Worm (Caenorhabditis elegans) whole organism, L2 larva: Measurements from ENCODE around the gene snpc-1.3.

Source experiments
- F13H6.1 ChIP-seq: sonication (generic microtip); optimal IDR thresholded peaks from 2 replicates; lab custom pipeline; 2016; ENCODE audit warnings: missing genetic modification characterization, missing compliant biosample characterization
- R02D3.7 ChIP-seq: fragments of 150-350 bp; optimal IDR thresholded peaks from 2 replicates; lab custom pipeline; 2014; ENCODE audit warnings: missing biosample characterization, missing genetic modification characterization
- Y55F3AM.14 ChIP-seq: fragments of 200-800 bp; sonication (Bioruptor generic); optimal IDR thresholded peaks from 2 replicates; lab custom pipeline; 2018; ENCODE audit warnings: mild to moderate bottlenecking, missing genetic modification characterization, missing compliant biosample characterization
- ZK546.5 ChIP-seq: sonication (generic microtip); optimal IDR thresholded peaks from 2 replicates; lab custom pipeline; 2017; ENCODE audit warnings: missing biosample characterization, missing genetic modification characterization
- alr-1 ChIP-seq: fragments of 150-350 bp; optimal IDR thresholded peaks from 2 replicates; lab custom pipeline; 2014; ENCODE audit warnings: missing biosample characterization, missing genetic modification characterization
- aly-2 ChIP-seq: fragments of 150-350 bp; optimal IDR thresholded peaks from 2 replicates; lab custom pipeline; 2014; ENCODE audit warnings: missing biosample characterization, missing genetic modification characterization
- ama-1 ChIP-seq: fragments of 150-350 bp; optimal IDR thresholded peaks from 2 replicates; lab custom pipeline; 2018; ENCODE audit warnings: inconsistent platforms
- ceh-16 ChIP-seq: fragments of 150-350 bp; optimal IDR thresholded peaks from 2 replicates; lab custom pipeline; 2014; ENCODE audit warnings: missing biosample characterization, missing genetic modification characterization
- crh-2 ChIP-seq: sonication (generic microtip); optimal IDR thresholded peaks from 2 replicates; lab custom pipeline; 2017; ENCODE audit warnings: missing biosample characterization, missing genetic modification characterization
- dmd-4 ChIP-seq: sonication (generic microtip); optimal IDR thresholded peaks from 2 replicates; lab custom pipeline; 2017; ENCODE audit warnings: missing biosample characterization, missing genetic modification characterization
- egl-27 ChIP-seq: sonication (generic microtip); optimal IDR thresholded peaks from 3 replicates; lab custom pipeline; 2017; ENCODE audit warnings: missing biosample characterization, missing genetic modification reagents, missing genetic modification characterization
- elt-1 ChIP-seq: fragments of 150-350 bp; optimal IDR thresholded peaks from 2 replicates; lab custom pipeline; 2014; ENCODE audit warnings: missing biosample characterization, missing genetic modification characterization
- elt-3 ChIP-seq: sonication (generic microtip); optimal IDR thresholded peaks from 2 replicates; lab custom pipeline; 2017; ENCODE audit warnings: missing biosample characterization, missing genetic modification characterization
- fos-1 ChIP-seq: fragments of 150-350 bp; optimal IDR thresholded peaks from 2 replicates; lab custom pipeline; 2014; ENCODE audit warnings: missing biosample characterization, missing genetic modification characterization
- gmeb-1 ChIP-seq: fragments of 150-350 bp; optimal IDR thresholded peaks from 2 replicates; lab custom pipeline; 2014; ENCODE audit warnings: missing biosample characterization, missing genetic modification characterization
- lin-11 ChIP-seq: fragments of 150-350 bp; sonication (generic microtip); optimal IDR thresholded peaks from 2 replicates; lab custom pipeline; 2014; ENCODE audit warnings: missing biosample characterization, missing genetic modification characterization, inconsistent platforms, mixed read lengths
- lin-13 ChIP-seq: fragments of 150-350 bp; optimal IDR thresholded peaks from 2 replicates; lab custom pipeline; 2014; ENCODE audit warnings: missing biosample characterization, missing genetic modification reagents, missing genetic modification characterization
- lsy-2 ChIP-seq, 2 experiments: fragments of 150-350 bp in 1 of 2; sonication (generic microtip) in 1 of 2; optimal IDR thresholded peaks; 2 replicates each; lab custom pipeline; 2014 to 2017; ENCODE audit warnings: missing biosample characterization in 2 of 2, missing genetic modification characterization in 2 of 2
- mbf-1 ChIP-seq: sonication (generic microtip); optimal IDR thresholded peaks from 2 replicates; lab custom pipeline; 2017; ENCODE audit warnings: missing biosample characterization, missing genetic modification characterization
- nhr-10 ChIP-seq: sonication (generic microtip); optimal IDR thresholded peaks from 2 replicates; lab custom pipeline; 2017; ENCODE audit warnings: missing biosample characterization, missing genetic modification characterization
- nhr-11 ChIP-seq: fragments of 150-350 bp; optimal IDR thresholded peaks from 2 replicates; lab custom pipeline; 2014; ENCODE audit warnings: missing biosample characterization, missing genetic modification characterization
- nhr-129 ChIP-seq: fragments of 150-350 bp; optimal IDR thresholded peaks from 2 replicates; lab custom pipeline; 2014; ENCODE audit warnings: missing biosample characterization, missing genetic modification characterization
- nhr-21 ChIP-seq: fragments of 150-350 bp; optimal IDR thresholded peaks from 2 replicates; lab custom pipeline; 2014; ENCODE audit warnings: missing biosample characterization, missing genetic modification characterization
- nhr-23 ChIP-seq: fragments of 150-350 bp; optimal IDR thresholded peaks from 2 replicates; lab custom pipeline; 2014; ENCODE audit warnings: missing biosample characterization, missing genetic modification reagents, missing genetic modification characterization
- nhr-237 ChIP-seq: fragments of 150-350 bp; optimal IDR thresholded peaks from 2 replicates; lab custom pipeline; 2014; ENCODE audit warnings: missing biosample characterization, missing genetic modification characterization
- nhr-25 ChIP-seq: fragments of 150-350 bp; sonication (generic microtip); optimal IDR thresholded peaks from 3 replicates; lab custom pipeline; 2014; ENCODE audit warnings: missing biosample characterization, missing genetic modification characterization
- nhr-77 ChIP-seq: fragments of 150-350 bp; optimal IDR thresholded peaks from 2 replicates; lab custom pipeline; 2014; ENCODE audit warnings: missing biosample characterization, missing genetic modification characterization
- peb-1 ChIP-seq: fragments of 150-350 bp; optimal IDR thresholded peaks from 2 replicates; lab custom pipeline; 2014; ENCODE audit warnings: missing biosample characterization, missing genetic modification characterization
- sem-4 ChIP-seq: fragments of 150-350 bp; optimal IDR thresholded peaks from 2 replicates; lab custom pipeline; 2014; ENCODE audit warnings: missing biosample characterization, missing genetic modification reagents, missing genetic modification characterization
- skn-1 ChIP-seq: sonication (generic microtip); optimal IDR thresholded peaks from 2 replicates; lab custom pipeline; 2017; ENCODE audit warnings: missing biosample characterization, missing genetic modification characterization
- sma-3 ChIP-seq: sonication (generic microtip); optimal IDR thresholded peaks from 2 replicates; lab custom pipeline; 2016; ENCODE audit warnings: missing genetic modification reagents, missing genetic modification characterization, missing compliant biosample characterization
- sma-9 ChIP-seq, 2 experiments: fragments of 150-350 bp in 1 of 2; sonication (generic microtip) in 1 of 2; optimal IDR thresholded peaks; 2 replicates each; lab custom pipeline; 2014 to 2016; ENCODE audit warnings: missing genetic modification characterization in 2 of 2, mild to moderate bottlenecking in 1 of 2, missing biosample characterization in 1 of 2, missing compliant biosample characterization in 1 of 2, missing genetic modification reagents in 1 of 2, moderate library complexity in 1 of 2
- snpc-4 ChIP-seq: fragments of 150-350 bp; optimal IDR thresholded peaks from 2 replicates; lab custom pipeline; 2014; ENCODE audit warnings: missing biosample characterization, missing genetic modification characterization
- unc-39 ChIP-seq: fragments of 150-350 bp; optimal IDR thresholded peaks from 2 replicates; lab custom pipeline; 2014; ENCODE audit warnings: missing biosample characterization, missing genetic modification characterization
- unc-55 ChIP-seq: fragments of 150-350 bp; sonication (generic microtip); optimal IDR thresholded peaks from 3 replicates; lab custom pipeline; 2014; ENCODE audit warnings: missing biosample characterization, missing genetic modification reagents, missing genetic modification characterization
- unc-62 ChIP-seq: fragments of 150-350 bp; optimal IDR thresholded peaks from 2 replicates; lab custom pipeline; 2014; ENCODE audit warnings: missing biosample characterization, missing genetic modification reagents, missing genetic modification characterization
- ztf-1 ChIP-seq: fragments of 200-800 bp; sonication (Bioruptor generic); conservative IDR thresholded peaks from 2 replicates; pipeline ENCODE4 v1.3.6; 2022; ENCODE audit warnings: missing genetic modification characterization, missing compliant biosample characterization
- ztf-11 ChIP-seq: sonication (generic microtip); optimal IDR thresholded peaks from 2 replicates; lab custom pipeline; 2017; ENCODE audit warnings: missing biosample characterization, missing genetic modification characterization
- ztf-4 ChIP-seq: fragments of 150-350 bp; optimal IDR thresholded peaks from 2 replicates; lab custom pipeline; 2014; ENCODE audit warnings: missing biosample characterization, missing genetic modification characterization

Gene snpc-1.3

ce11 chrV:5405053-5405452 lies 33.9 kb downstream of the snpc-1.3 start, which contains the start of gene dmsr-7:
Gene dmsr-7 (plus strand): TSS chrV:5405353.
- no peak for TF ChIP-seq peb-1 (tag; lab: Kevin White, UChicago)
- no peak for TF ChIP-seq aly-2 (tag; lab: Kevin White, UChicago)
- TF ChIP-seq egl-27, result no peak
- TF ChIP-seq nhr-11, result no peak
- no peak for TF ChIP-seq fos-1 (tag; lab: Kevin White, UChicago)
- TF ChIP-seq alr-1 (tag; lab: Kevin White, UChicago), result no peak
- TF ChIP-seq sma-3 (GFP tag; lab: Kevin White, UChicago), result no peak
- no peak for TF ChIP-seq nhr-237 (tag; lab: Kevin White, UChicago)
- no peak for TF ChIP-seq ZK546.5
- no peak for TF ChIP-seq nhr-23
- TF ChIP-seq R02D3.7, result no peak
- TF ChIP-seq skn-1 (tag; lab: Kevin White, UChicago), result no peak
- TF ChIP-seq ztf-11 (tag; lab: Kevin White, UChicago), result no peak
- TF ChIP-seq elt-1 (tag; lab: Kevin White, UChicago), result no peak
- TF ChIP-seq nhr-129 (tag; lab: Kevin White, UChicago), result no peak
- no peak for TF ChIP-seq ztf-1 (GFP tag; lab: Robert Waterston, UW)
- TF ChIP-seq elt-3 (tag; lab: Kevin White, UChicago), result no peak
- no peak for TF ChIP-seq dmd-4 (tag; lab: Kevin White, UChicago)
- TF ChIP-seq nhr-77, result no peak
- TF ChIP-seq lin-13, result no peak

DNA sequence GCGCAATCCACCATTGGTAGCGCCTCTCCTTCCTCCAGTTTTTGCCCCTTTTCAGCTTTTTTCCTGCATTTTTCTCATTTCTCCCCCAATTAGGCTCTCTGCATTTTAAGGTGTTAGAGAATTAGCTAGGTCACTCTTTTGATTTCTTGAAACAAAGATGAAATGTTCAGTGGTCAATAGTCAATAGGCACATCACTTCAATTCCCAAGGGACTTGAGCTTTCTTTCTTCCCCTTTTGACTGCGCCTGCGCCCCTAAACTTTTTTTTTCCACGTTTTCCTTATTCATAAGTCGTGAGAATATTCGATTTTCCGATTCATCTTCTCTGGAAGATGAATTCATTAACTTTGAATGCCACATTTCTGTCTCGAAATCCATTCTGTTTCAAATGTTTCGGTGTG lies 35.0 kb downstream of the snpc-1.3 start:
- no peak for TF ChIP-seq aly-2 (tag; lab: Kevin White, UChicago)
- no peak for TF ChIP-seq ztf-4
- peak; percentile 77 for TF ChIP-seq Y55F3AM.14 (GFP tag; lab: Kevin White, UChicago)

DNA sequence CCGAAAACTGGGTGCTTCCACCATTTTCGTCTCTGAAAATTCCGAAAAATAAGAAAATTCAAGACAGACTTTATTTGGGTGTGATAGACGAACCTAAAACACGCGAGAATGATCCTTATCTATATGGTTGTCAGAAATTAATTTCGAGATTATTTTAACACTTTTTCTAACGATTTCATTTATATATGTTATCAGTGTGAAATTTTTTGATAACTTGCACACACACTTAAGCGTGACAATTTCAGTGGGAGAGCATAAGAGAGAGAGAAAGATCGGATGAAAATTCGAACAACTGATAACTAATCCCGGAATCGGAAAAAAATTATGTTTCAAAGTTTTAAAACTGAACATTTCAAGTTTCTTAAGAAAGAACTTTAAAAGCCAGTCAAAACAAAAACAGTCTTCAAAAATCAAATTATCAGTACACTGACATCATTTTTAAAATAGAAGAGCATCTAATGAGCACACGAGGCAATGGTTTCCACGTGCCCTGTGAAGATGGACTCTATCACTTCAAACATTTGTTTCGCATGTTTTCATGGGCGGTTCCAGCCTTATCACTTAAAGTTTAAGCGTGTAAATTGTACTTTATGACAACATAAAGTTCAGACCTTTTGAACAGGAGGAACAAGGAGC lies 45.9 kb downstream of the snpc-1.3 start, which contains the start of gene C35A11.4:
Gene C35A11.4 (minus strand): TSS at position 156 of the 636 bp plus-strand sequence.
- TF ChIP-seq elt-3 (tag; lab: Kevin White, UChicago) (no peak), lsy-2 (tag; optimal IDR thresholded peaks at IDR 0.05; lab: Kevin White, UChicago) (no peak), nhr-23 (no peak), nhr-10 (tag; lab: Kevin White, UChicago) (no peak), ceh-16 (tag; lab: Kevin White, UChicago) (no peak), sem-4 (tag; lab: Kevin White, UChicago) (no peak), sma-9 (GFP tag; optimal IDR thresholded peaks at IDR 0.05; lab: Kevin White, UChicago) (peak; percentile 21), sma-9 (tag; optimal IDR thresholded peaks at IDR 0.05; lab: Kevin White, UChicago) (no peak), Y55F3AM.14 (GFP tag; lab: Kevin White, UChicago) (no peak), gmeb-1 (tag; lab: Kevin White, UChicago) (no peak), ztf-4 (no peak), F13H6.1 (peak; percentile 7), ama-1 (lab: Kevin White, UChicago) (no peak), lin-13 (no peak), peb-1 (tag; lab: Kevin White, UChicago) (no peak), egl-27 (peak; percentile 44), crh-2 (tag; lab: Kevin White, UChicago) (no peak), ztf-1 (GFP tag; lab: Robert Waterston, UW) (no peak), fos-1 (tag; lab: Kevin White, UChicago) (peak; percentile 72), ZK546.5 (no peak), nhr-237 (tag; lab: Kevin White, UChicago) (no peak), unc-39 (tag; lab: Kevin White, UChicago) (no peak), nhr-25 (tag; lab: Kevin White, UChicago) (no peak), nhr-21 (tag; lab: Kevin White, UChicago) (no peak), sma-3 (GFP tag; lab: Kevin White, UChicago) (no peak), snpc-4 (tag; lab: Kevin White, UChicago) (no peak), nhr-11 (no peak), unc-55 (GFP tag; lab: Kevin White, UChicago) (no peak), lin-11 (tag; lab: Kevin White, UChicago) (no peak), mbf-1 (tag; lab: Kevin White, UChicago) (no peak), alr-1 (tag; lab: Kevin White, UChicago) (no peak), R02D3.7 (no peak), unc-62 (GFP tag; lab: Kevin White, UChicago) (no peak), nhr-129 (tag; lab: Kevin White, UChicago) (no peak)
